Fruit fly (Drosophila melanogaster): ENCODE results near the gene CG43739.

Gene CG43739

dm6 chr2L:20889857-20890606 lies 28.7 kb downstream of the CG43739 start:
- no peak for TF ChIP-seq CG34367 (tag; optimal IDR thresholded peaks at IDR 0.05)
- TF ChIP-seq fd96Ca (GFP tag; IDR thresholded peaks at IDR 0.05) = 0 out of 3 replicates have a peak, but pooled peaks have one; percentile 32
- TF ChIP-seq CG32121 (GFP tag; IDR thresholded peaks at IDR 0.05) = peak; percentile 65
- TF ChIP-seq CG8301 (tag; optimal IDR thresholded peaks at IDR 0.05) = peak; percentile 2

dm6 chr2L:20887273-20887672 lies 31.5 kb downstream of the CG43739 start:
- no peak for TF ChIP-seq gl (tag; optimal IDR thresholded peaks at IDR 0.05)
- no peak for TF ChIP-seq CG12605 (GFP tag; IDR thresholded peaks at IDR 0.05)
- no peak for TF ChIP-seq CG10348 (GFP tag; IDR thresholded peaks at IDR 0.05)
- no peak for TF ChIP-seq CG9948 (tag; optimal IDR thresholded peaks at IDR 0.05)
- no peak for TF ChIP-seq Ets98B (GFP tag; IDR thresholded peaks at IDR 0.05)
- TF ChIP-seq CG4496 (GFP tag; IDR thresholded peaks at IDR 0.05) = no peak
- TF ChIP-seq D1 (tag; optimal IDR thresholded peaks at IDR 0.05) = no peak
- no peak for TF ChIP-seq Pif1A (GFP tag; optimal IDR thresholded peaks at IDR 0.05)
- no peak for TF ChIP-seq Pif1B (GFP tag; optimal IDR thresholded peaks at IDR 0.05)
- no peak for TF ChIP-seq EcR (GFP tag; optimal IDR thresholded peaks at IDR 0.05)
- TF ChIP-seq Snoo (tag; optimal IDR thresholded peaks at IDR 0.05) = no peak
- TF ChIP-seq CG13204 (GFP tag; optimal IDR thresholded peaks at IDR 0.05) = no peak
- no peak for TF ChIP-seq CG32121 (GFP tag; IDR thresholded peaks at IDR 0.05)
- no peak for TF ChIP-seq fd96Ca (GFP tag; IDR thresholded peaks at IDR 0.05)
- TF ChIP-seq CG8301 (tag; optimal IDR thresholded peaks at IDR 0.05) = no peak
- TF ChIP-seq CG14655 (GFP tag; optimal IDR thresholded peaks at IDR 0.05) = no peak
- TF ChIP-seq CG34367 (tag; optimal IDR thresholded peaks at IDR 0.05) = no peak
- TF ChIP-seq rn (GFP tag; IDR thresholded peaks at IDR 0.05) = no peak
- no peak for TF ChIP-seq CG17806 (tag; optimal IDR thresholded peaks at IDR 0.05)
- TF ChIP-seq CG8159 (tag; optimal IDR thresholded peaks at IDR 0.05) = no peak

- TF ChIP-seq fd96Ca (GFP tag; IDR thresholded peaks at IDR 0.05) (peak; percentile 6; the same call in 1 of the 3 replicates), CG13204 (GFP tag; optimal IDR thresholded peaks at IDR 0.05) (no peak), CG10348 (GFP tag; IDR thresholded peaks at IDR 0.05) (no peak), D1 (tag; optimal IDR thresholded peaks at IDR 0.05) (no peak), CG8301 (tag; optimal IDR thresholded peaks at IDR 0.05) (no peak)
Observed at dm6 chr2L:20885889-20886507, 32.7 kb downstream of the CG43739 start.

dm6 chr2L:20883624-20884220 lies 35.0 kb downstream of the CG43739 start:
- 0 out of 3 replicates have a peak, but pooled peaks have one; percentile 18 for TF ChIP-seq fd96Ca (GFP tag; IDR thresholded peaks at IDR 0.05)
- TF ChIP-seq CG34367 (tag; optimal IDR thresholded peaks at IDR 0.05) = no peak

- no peak for TF ChIP-seq Snoo (tag; optimal IDR thresholded peaks at IDR 0.05)
- TF ChIP-seq Ets98B (GFP tag; IDR thresholded peaks at IDR 0.05) = no peak
- TF ChIP-seq CG8301 (tag; optimal IDR thresholded peaks at IDR 0.05) = no peak
- no peak for TF ChIP-seq CG14655 (GFP tag; optimal IDR thresholded peaks at IDR 0.05)
Observed at dm6 chr2L:20883097-20883496, 35.6 kb downstream of the CG43739 start.

dm6 chr2L:20881353-20882079 lies 37.2 kb downstream of the CG43739 start:
- no peak for TF ChIP-seq rn (GFP tag; IDR thresholded peaks at IDR 0.05)
- TF ChIP-seq Pif1B (GFP tag; optimal IDR thresholded peaks at IDR 0.05) = peak; percentile 29
- TF ChIP-seq Pif1A (GFP tag; optimal IDR thresholded peaks at IDR 0.05) = no peak
- TF ChIP-seq CG4496 (GFP tag; IDR thresholded peaks at IDR 0.05) = no peak
- TF ChIP-seq CG15710 (tag; optimal IDR thresholded peaks at IDR 0.05) = no peak
- no peak for TF ChIP-seq fd96Ca (GFP tag; IDR thresholded peaks at IDR 0.05)
- no peak; the same call in 1 of the 2 replicates for TF ChIP-seq CG32121 (GFP tag; IDR thresholded peaks at IDR 0.05)
- TF ChIP-seq gl (tag; optimal IDR thresholded peaks at IDR 0.05) = peak; percentile 51
- no peak for TF ChIP-seq Ets98B (GFP tag; IDR thresholded peaks at IDR 0.05)
- TF ChIP-seq CG14655 (GFP tag; optimal IDR thresholded peaks at IDR 0.05) = peak; percentile 1
- TF ChIP-seq CG9948 (tag; optimal IDR thresholded peaks at IDR 0.05) = no peak

All from whole organism, pupa.